Worm (Caenorhabditis elegans): ENCODE results near the gene C17E7.9.

C17E7.9 gene

DNA sequence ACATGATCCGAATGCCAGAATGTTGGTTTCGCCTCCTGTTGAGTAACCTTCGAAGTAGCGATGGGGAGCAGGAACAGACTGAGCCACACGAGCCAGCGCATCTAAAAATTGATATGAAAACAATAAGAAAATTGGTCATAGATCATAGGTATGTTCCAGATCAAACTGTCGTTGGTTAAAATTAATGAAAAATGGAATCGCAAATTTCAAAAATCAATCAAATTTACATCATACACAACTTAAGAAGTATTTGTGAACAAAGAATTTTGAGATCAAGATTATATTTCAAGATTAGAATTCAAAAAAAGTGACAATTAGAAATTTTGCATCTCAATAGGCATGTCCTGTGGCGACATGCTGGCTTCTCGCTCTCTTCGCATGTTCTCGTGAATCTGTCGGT is at the start of gene C17E7.9:
TSS of gene C17E7.9 (minus strand) at position 101 of the 400 bp plus-strand sequence.
- no peak for TF ChIP-seq vab-15 (tag; optimal IDR thresholded peaks at IDR 0.05)

DNA sequence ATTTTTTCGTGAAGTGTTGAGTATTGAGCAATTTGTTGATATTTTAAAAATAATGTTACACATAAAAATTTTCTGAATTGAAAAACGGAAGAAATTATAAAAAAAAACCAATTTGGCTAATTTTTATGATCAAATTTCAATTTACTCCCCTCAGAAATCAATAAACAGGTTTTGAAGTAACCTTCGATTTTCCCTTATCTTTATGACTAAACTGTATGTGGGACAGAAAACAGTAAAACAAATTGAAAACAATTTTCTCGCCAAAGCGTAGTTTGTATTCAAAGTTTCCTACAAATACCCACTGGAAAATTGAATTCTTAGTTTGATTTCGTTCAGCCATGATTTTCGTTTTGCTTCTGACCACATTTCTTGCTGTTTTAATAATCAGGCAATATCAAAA is 48.1 kb upstream of the C17E7.9 start, which contains the start of gene cyp-35B1:
TSS of gene cyp-35B1 (plus strand) at position 244 of the 400 bp plus-strand sequence.
- TF ChIP-seq efl-1 (optimal IDR thresholded peaks at IDR 0.05) (no peak), efl-1 (GFP tag; optimal IDR thresholded peaks at IDR 0.05 in 1 of 2) (no peak), alr-1 (tag; optimal IDR thresholded peaks at IDR 0.05; ENCODE audit: borderline replicate concordance) (no peak), lin-13 (GFP tag; optimal IDR thresholded peaks at IDR 0.05) (no peak), ztf-4 (tag; optimal IDR thresholded peaks at IDR 0.05) (no peak), snu-23 (GFP tag; optimal IDR thresholded peaks at IDR 0.05) (no peak), nhr-11 (tag; optimal IDR thresholded peaks at IDR 0.05) (no peak), skn-1 (tag; optimal IDR thresholded peaks at IDR 0.05) (no peak), zag-1 (tag; optimal IDR thresholded peaks at IDR 0.05) (no peak), aly-2 (tag; optimal IDR thresholded peaks at IDR 0.05) (no peak), rnt-1 (tag; optimal IDR thresholded peaks at IDR 0.05) (no peak), pqm-1 (tag; optimal IDR thresholded peaks at IDR 0.05) (no peak), unc-62 (GFP tag; optimal IDR thresholded peaks at IDR 0.05) (no peak), vab-15 (tag; optimal IDR thresholded peaks at IDR 0.05) (no peak), nhr-28 (tag; optimal IDR thresholded peaks at IDR 0.05) (no peak), snpc-4 (tag; optimal IDR thresholded peaks at IDR 0.05) (no peak)

ce11 chrV:3935892-3936478 is 45.3 kb upstream of the C17E7.9 start, which contains the start of gene cyp-35A5:
TSS of gene cyp-35A5 (plus strand) at chrV:3936326.
- TF ChIP-seq pax-3 (tag; optimal IDR thresholded peaks at IDR 0.05) (no peak), nhr-20 (tag; optimal IDR thresholded peaks at IDR 0.05) (peak; percentile 2), elt-2 (tag; optimal IDR thresholded peaks at IDR 0.05) (peak; percentile 85)

ce11 chrV:3931326-3931725 is 40.7 kb upstream of the C17E7.9 start, which contains the start of gene srx-63:
TSS of gene srx-63 (plus strand) at chrV:3931626.
- TF ChIP-seq tlp-1 (tag; optimal IDR thresholded peaks at IDR 0.05) (no peak), nhr-19 (GFP tag; conservative IDR thresholded peaks at IDR 0.05) (no peak), tbx-2 (tag; optimal IDR thresholded peaks at IDR 0.05) (no peak), nhr-84 (tag; optimal IDR thresholded peaks at IDR 0.05) (no peak), lir-3 (tag; optimal IDR thresholded peaks at IDR 0.05; ENCODE audit: poor library complexity) (no peak), fkh-8 (tag; optimal IDR thresholded peaks at IDR 0.05) (no peak), nhr-237 (tag; optimal IDR thresholded peaks at IDR 0.05) (no peak), C16A3.4 (tag; optimal IDR thresholded peaks at IDR 0.05) (no peak), lin-13 (GFP tag; optimal IDR thresholded peaks at IDR 0.05) (no peak), dpl-1 (GFP tag; optimal IDR thresholded peaks at IDR 0.05) (no peak), vab-15 (tag; optimal IDR thresholded peaks at IDR 0.05) (no peak), C04F5.9 (tag; optimal IDR thresholded peaks at IDR 0.05) (no peak), nhr-85 (tag) (no peak)

ce11 chrV:3929099-3929498 is 38.4 kb upstream of the C17E7.9 start, which contains the start of gene srx-64:
TSS of gene srx-64 (plus strand) at chrV:3929399.
- TF ChIP-seq lin-13 (GFP tag; optimal IDR thresholded peaks at IDR 0.05) (no peak), nhr-237 (tag; optimal IDR thresholded peaks at IDR 0.05) (no peak), sox-4 (tag; optimal IDR thresholded peaks at IDR 0.05) (no peak), ama-1 (optimal IDR thresholded peaks at IDR 0.05) (no peak), pax-3 (tag; optimal IDR thresholded peaks at IDR 0.05) (no peak), blmp-1 (tag; optimal IDR thresholded peaks at IDR 0.05) (no peak), tlp-1 (tag; optimal IDR thresholded peaks at IDR 0.05) (no peak), ces-1 (GFP tag; optimal IDR thresholded peaks at IDR 0.05) (no peak), dsc-1 (tag; optimal IDR thresholded peaks at IDR 0.05) (no peak)
